Worm (Caenorhabditis elegans) whole organism, L1 larva: ENCODE results near the gene ZC266.1.
A peak's percentile ranks its signal among the peaks of the same experiment; 100 is the strongest.

Experiments
- ceh-8 ChIP-seq: fragments of 200-800 bp; sonication (Bioruptor generic); optimal IDR thresholded peaks from 2 replicates; lab custom pipeline; 2018; ENCODE audit warnings: mild to moderate bottlenecking, missing genetic modification characterization, moderate library complexity, missing compliant biosample characterization
- ces-1 ChIP-seq: fragments of 150-350 bp; optimal IDR thresholded peaks from 2 replicates; lab custom pipeline; 2014; ENCODE audit warnings: missing biosample characterization, missing genetic modification reagents, missing genetic modification characterization
- egl-27 ChIP-seq, 2 experiments: fragments of 150-350 bp in 1 of 2; sonication (generic microtip); optimal IDR thresholded peaks; 3 replicates each; lab custom pipeline; 2017 to 2018; ENCODE audit warnings: missing biosample characterization in 2 of 2, missing genetic modification characterization in 2 of 2, missing genetic modification reagents in 2 of 2
- fkh-4 ChIP-seq: sonication (generic microtip); optimal IDR thresholded peaks from 2 replicates; lab custom pipeline; 2016; ENCODE audit warnings: missing compliant biosample characterization, missing genetic modification characterization, borderline replicate concordance
- hlh-4 ChIP-seq: sonication (generic microtip); optimal IDR thresholded peaks from 2 replicates; lab custom pipeline; 2016; ENCODE audit warnings: mild to moderate bottlenecking, missing genetic modification characterization, missing compliant biosample characterization
- lin-13 ChIP-seq: fragments of 150-350 bp; optimal IDR thresholded peaks from 2 replicates; lab custom pipeline; 2014; ENCODE audit warnings: missing biosample characterization, missing genetic modification reagents, missing genetic modification characterization
- mab-9 ChIP-seq: fragments of 200-800 bp; sonication (Bioruptor generic); IDR thresholded peaks from 2 replicates; pipeline ENCODE4 v1.3.6; 2022; ENCODE audit warnings: missing genetic modification reagents, missing genetic modification characterization, missing compliant biosample characterization
- nhr-12 ChIP-seq: sonication (generic microtip); optimal IDR thresholded peaks from 2 replicates; lab custom pipeline; 2017; ENCODE audit warnings: missing biosample characterization, missing genetic modification characterization
- nhr-28 ChIP-seq: fragments of 150-350 bp; optimal IDR thresholded peaks from 2 replicates; lab custom pipeline; 2014; ENCODE audit warnings: missing biosample characterization, missing genetic modification characterization
- nhr-47 ChIP-seq: sonication (generic microtip); optimal IDR thresholded peaks from 2 replicates; lab custom pipeline; 2016; ENCODE audit warnings: mild to moderate bottlenecking, missing genetic modification characterization, moderate library complexity, missing compliant biosample characterization
- nhr-77 ChIP-seq: fragments of 150-350 bp; optimal IDR thresholded peaks from 2 replicates; lab custom pipeline; 2014; ENCODE audit warnings: missing biosample characterization, missing genetic modification characterization
- pqm-1 ChIP-seq: sonication (generic microtip); optimal IDR thresholded peaks from 3 replicates; lab custom pipeline; 2017; ENCODE audit warnings: missing biosample characterization, missing genetic modification characterization

DNA sequence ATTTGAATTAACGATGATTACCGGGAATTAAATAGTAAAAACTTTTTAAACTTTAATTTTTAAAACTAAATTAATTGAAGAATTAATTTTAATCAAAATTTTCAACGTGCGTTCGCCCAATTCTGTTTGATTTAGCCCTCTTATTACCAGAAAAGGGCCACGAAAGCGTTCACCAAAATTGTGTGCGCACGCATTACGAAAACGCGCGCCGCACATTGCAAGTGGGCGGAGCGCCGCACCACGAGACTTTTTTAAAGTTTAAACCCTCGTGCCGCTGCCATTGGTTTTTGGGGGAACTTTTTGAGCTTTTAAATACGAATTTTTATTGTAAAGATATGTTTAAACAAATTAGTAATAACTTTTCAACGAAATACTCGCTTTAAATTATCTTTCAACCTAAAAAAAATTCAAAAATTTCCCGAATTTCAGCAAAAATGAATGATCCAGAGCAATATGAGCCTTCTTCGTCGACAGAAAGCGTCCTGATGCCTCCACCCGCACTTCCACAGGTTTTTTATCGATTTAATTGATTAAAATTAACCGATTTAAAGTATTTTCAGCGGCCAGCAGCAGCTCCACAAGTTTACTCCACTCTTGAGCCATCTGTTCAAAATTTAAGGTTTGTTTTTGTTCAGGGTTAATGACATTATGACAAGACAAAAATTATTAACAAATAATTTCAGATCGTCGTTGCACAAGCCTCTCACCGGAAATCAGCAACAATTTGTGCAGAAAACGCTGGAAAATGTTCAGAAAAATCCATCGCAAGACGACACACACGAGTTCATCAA is 13.2 kb downstream of the ZC266.1 start, which contains the start of gene taf-10:
- TF ChIP-seq nhr-28 (tag; lab: Kevin White, UChicago) (no peak), lin-13 (GFP tag; lab: Kevin White, UChicago) (no peak), nhr-12 (no peak), nhr-47 (tag; lab: Kevin White, UChicago) (peak; percentile 66), fkh-4 (tag; lab: Kevin White, UChicago) (no peak), hlh-4 (no peak), nhr-77 (tag; lab: Kevin White, UChicago) (no peak), pqm-1 (tag; lab: Kevin White, UChicago) (no peak), egl-27 (tag; optimal IDR thresholded peaks at IDR 0.05; lab: Kevin White, UChicago) (no peak), ceh-8 (GFP tag; lab: Kevin White, UChicago) (no peak), mab-9 (GFP tag; lab: Robert Waterston, UW) (no peak), ces-1 (GFP tag; lab: Kevin White, UChicago) (no peak)
